Worm (Caenorhabditis elegans): ENCODE measurements around the gene ZK742.7.

- no peak for TF ChIP-seq lin-15B (tag; optimal IDR thresholded peaks at IDR 0.05)
- TF ChIP-seq daf-12 (tag; optimal IDR thresholded peaks at IDR 0.05), result no peak
- TF ChIP-seq ama-1 (optimal IDR thresholded peaks at IDR 0.05), result no peak
- no peak for TF ChIP-seq fkh-2 (tag; optimal IDR thresholded peaks at IDR 0.05)
- TF ChIP-seq unc-39 (tag; optimal IDR thresholded peaks at IDR 0.05), result no peak
- TF ChIP-seq ZK546.5 (tag; optimal IDR thresholded peaks at IDR 0.05), result no peak
- TF ChIP-seq nhr-67 (tag; optimal IDR thresholded peaks at IDR 0.05), result no peak
- no peak for TF ChIP-seq nhr-77 (tag; optimal IDR thresholded peaks at IDR 0.05)
- no peak for TF ChIP-seq ztf-11 (tag; optimal IDR thresholded peaks at IDR 0.05)
- TF ChIP-seq ceh-82 (tag; optimal IDR thresholded peaks at IDR 0.05), result no peak
- TF ChIP-seq hmg-11 (tag; optimal IDR thresholded peaks at IDR 0.05), result no peak
- no peak for TF ChIP-seq egl-27 (tag; optimal IDR thresholded peaks at IDR 0.05)
- no peak for TF ChIP-seq pha-4 (tag; optimal IDR thresholded peaks at IDR 0.05)
- no peak for TF ChIP-seq mdl-1 (tag; optimal IDR thresholded peaks at IDR 0.05)
Measured at ce11 chrV:7804801-7805163, 6.6 kb downstream of the ZK742.7 start, which contains the start of gene xpo-1.
